Worm (Caenorhabditis elegans): ENCODE results near the gene ZK938.11.
A peak's percentile ranks its signal among the peaks of the same experiment; 100 is the strongest.

The ZK938.11 gene

ce11 chrII:9840313-9840712 is at the start of gene ZK938.11:
Gene ZK938.11 (minus strand): TSS chrII:9840413.
- TF ChIP-seq ceh-43 (GFP tag; optimal IDR thresholded peaks at IDR 0.05) (no peak), flh-1 (GFP tag; optimal IDR thresholded peaks at IDR 0.05) (no peak), cnd-1 (tag; optimal IDR thresholded peaks at IDR 0.05) (no peak), sptf-1 (tag; optimal IDR thresholded peaks at IDR 0.05) (no peak), nhr-237 (tag; optimal IDR thresholded peaks at IDR 0.05) (no peak), unc-39 (tag; optimal IDR thresholded peaks at IDR 0.05) (no peak), elt-1 (tag; optimal IDR thresholded peaks at IDR 0.05; ENCODE audit: borderline replicate concordance, insufficient read depth) (peak; percentile 87), tbx-8 (GFP tag; optimal IDR thresholded peaks at IDR 0.05) (no peak)

ce11 chrII:9888549-9888948 is 48.3 kb upstream of the ZK938.11 start:
- TF ChIP-seq nhr-28 (tag; optimal IDR thresholded peaks at IDR 0.05) (no peak), mab-5 (tag; optimal IDR thresholded peaks at IDR 0.05) (no peak), elt-1 (tag; optimal IDR thresholded peaks at IDR 0.05; ENCODE audit: borderline replicate concordance, insufficient read depth) (no peak)

- TF ChIP-seq sem-2 (GFP tag; optimal IDR thresholded peaks at IDR 0.05), result no peak
- no peak for TF ChIP-seq blmp-1 (tag; optimal IDR thresholded peaks at IDR 0.05)
- TF ChIP-seq zip-8 (tag; optimal IDR thresholded peaks at IDR 0.05), result no peak
- TF ChIP-seq tbx-8 (GFP tag; optimal IDR thresholded peaks at IDR 0.05), result no peak
- no peak for TF ChIP-seq nhr-12 (tag; optimal IDR thresholded peaks at IDR 0.05)
- TF ChIP-seq ham-2 (GFP tag; optimal IDR thresholded peaks at IDR 0.05), result no peak
- no peak for TF ChIP-seq flh-1 (GFP tag; optimal IDR thresholded peaks at IDR 0.05)
- TF ChIP-seq hlh-1 (tag; optimal IDR thresholded peaks at IDR 0.05), result no peak
- no peak for TF ChIP-seq lin-32 (GFP tag; optimal IDR thresholded peaks at IDR 0.05)
- TF ChIP-seq mab-5 (tag; optimal IDR thresholded peaks at IDR 0.05), result no peak
- no peak for TF ChIP-seq lsy-2 (tag; optimal IDR thresholded peaks at IDR 0.05)
- no peak for TF ChIP-seq unc-39 (tag; optimal IDR thresholded peaks at IDR 0.05)
- no peak for TF ChIP-seq ztf-11 (tag; optimal IDR thresholded peaks at IDR 0.05)
Observed at ce11 chrII:9886216-9886615, 46.0 kb upstream of the ZK938.11 start, which contains the start of gene algn-8. Gene algn-8 (minus strand): TSS chrII:9886442.

ce11 chrII:9880826-9881225 is 40.6 kb upstream of the ZK938.11 start, which contains the start of gene C08H9.15:
Gene C08H9.15 (plus strand): TSS chrII:9881193.
- TF ChIP-seq mls-2 (tag; optimal IDR thresholded peaks at IDR 0.05) (no peak), zip-8 (tag; optimal IDR thresholded peaks at IDR 0.05) (peak; percentile 16), unc-39 (tag; optimal IDR thresholded peaks at IDR 0.05) (no peak), mep-1 (tag; optimal IDR thresholded peaks at IDR 0.05) (no peak)

ce11 chrII:9879815-9880214 is 39.6 kb upstream of the ZK938.11 start:
- no peak for TF ChIP-seq zip-8 (tag; optimal IDR thresholded peaks at IDR 0.05)
- TF ChIP-seq blmp-1 (tag; optimal IDR thresholded peaks at IDR 0.05), result peak; percentile 35

ce11 chrII:9874508-9875229 is 34.5 kb upstream of the ZK938.11 start, which contains the start of the genes chil-2 and ctsa-3.2:
Gene chil-2 (minus strand): TSS chrII:9874608.
Gene ctsa-3.2 (plus strand): TSS chrII:9875179.
- TF ChIP-seq elt-1 (tag; optimal IDR thresholded peaks at IDR 0.05; ENCODE audit: borderline replicate concordance, insufficient read depth) (no peak), ceh-43 (GFP tag; optimal IDR thresholded peaks at IDR 0.05) (no peak), mab-5 (tag; optimal IDR thresholded peaks at IDR 0.05) (no peak), pha-4 (tag; optimal IDR thresholded peaks at IDR 0.05) (no peak), hlh-1 (tag; optimal IDR thresholded peaks at IDR 0.05) (no peak)

- no peak for TF ChIP-seq bed-3 (GFP tag; optimal IDR thresholded peaks at IDR 0.05)
- TF ChIP-seq ham-2 (GFP tag; optimal IDR thresholded peaks at IDR 0.05), result no peak
- no peak for TF ChIP-seq zip-8 (tag; optimal IDR thresholded peaks at IDR 0.05)
- no peak for TF ChIP-seq ces-1 (GFP tag; optimal IDR thresholded peaks at IDR 0.05)
- TF ChIP-seq lin-13 (tag; optimal IDR thresholded peaks at IDR 0.05), result no peak
- no peak for TF ChIP-seq elt-3 (tag; optimal IDR thresholded peaks at IDR 0.05)
- no peak for TF ChIP-seq lsy-2 (tag; optimal IDR thresholded peaks at IDR 0.05)
- TF ChIP-seq unc-39 (tag; optimal IDR thresholded peaks at IDR 0.05), result no peak
- TF ChIP-seq flh-1 (GFP tag; optimal IDR thresholded peaks at IDR 0.05), result no peak
- no peak for TF ChIP-seq sptf-1 (tag; optimal IDR thresholded peaks at IDR 0.05)
- no peak for TF ChIP-seq ztf-11 (tag; optimal IDR thresholded peaks at IDR 0.05)
- no peak for TF ChIP-seq nhr-28 (tag; optimal IDR thresholded peaks at IDR 0.05)
- no peak for TF ChIP-seq sem-2 (GFP tag; optimal IDR thresholded peaks at IDR 0.05)
- no peak for TF ChIP-seq ceh-39 (tag; optimal IDR thresholded peaks at IDR 0.05)
- no peak for TF ChIP-seq nhr-76 (tag; optimal IDR thresholded peaks at IDR 0.05)
- TF ChIP-seq drap-1 (GFP tag; optimal IDR thresholded peaks at IDR 0.05), result no peak
- no peak for TF ChIP-seq snpc-4 (tag; optimal IDR thresholded peaks at IDR 0.05)
- TF ChIP-seq tbx-8 (GFP tag; optimal IDR thresholded peaks at IDR 0.05), result no peak
Observed at ce11 chrII:9872961-9873360, 32.7 kb upstream of the ZK938.11 start, which contains the start of gene chil-8. Gene chil-8 (minus strand): TSS chrII:9873061.

Data from whole organism, mixed stage, embryonic.